Fruit fly (Drosophila melanogaster) whole organism, wandering third instar larva: ENCODE measurements around the gene Pgant2.

ENCODE experiments used
- Abd-B ChIP-seq: fragments of >200 bp; optimal IDR thresholded peaks from 2 replicates; lab custom pipeline; 2017; ENCODE audit warnings: missing biosample characterization, missing genetic modification characterization
- CG32264 ChIP-seq: fragments of 200-800 bp; sonication (Bioruptor generic); optimal IDR thresholded peaks from 2 replicates; lab custom pipeline; 2016; ENCODE audit warnings: missing biosample characterization, missing genetic modification characterization
- CG9705 ChIP-seq: fragments of 200-800 bp; sonication (Bioruptor generic); optimal IDR thresholded peaks from 2 replicates; lab custom pipeline; 2018; ENCODE audit warnings: missing biosample characterization, mild to moderate bottlenecking, missing genetic modification characterization
- CrebA ChIP-seq: fragments of 200-800 bp; sonication (Bioruptor generic); optimal IDR thresholded peaks from 2 replicates; lab custom pipeline; 2016; ENCODE audit warnings: missing biosample characterization, mild to moderate bottlenecking, missing genetic modification characterization, borderline replicate concordance
- Dfd ChIP-seq: fragments of >200 bp; optimal IDR thresholded peaks from 2 replicates; lab custom pipeline; 2017; ENCODE audit warnings: missing biosample characterization, missing genetic modification characterization
- GATAd ChIP-seq: sonication (Bioruptor generic); optimal IDR thresholded peaks from 2 replicates; lab custom pipeline; 2016; ENCODE audit warnings: missing biosample characterization, missing genetic modification characterization
- HLH106 ChIP-seq: fragments of 200-800 bp; optimal IDR thresholded peaks from 3 replicates; lab custom pipeline; 2019; ENCODE audit warnings: missing biosample characterization, mild to moderate bottlenecking, missing genetic modification characterization, moderate library complexity
- Hnf4 ChIP-seq: fragments of 200-800 bp; sonication (Bioruptor generic); optimal IDR thresholded peaks from 2 replicates; lab custom pipeline; 2016; ENCODE audit warnings: missing biosample characterization, mild to moderate bottlenecking, missing genetic modification characterization
- Hr78 ChIP-seq: fragments of >200 bp; optimal IDR thresholded peaks from 2 replicates; lab custom pipeline; 2017; ENCODE audit warnings: missing biosample characterization, missing genetic modification characterization
- Jra ChIP-seq: sonication (Bioruptor generic); optimal IDR thresholded peaks from 2 replicates; lab custom pipeline; 2016; ENCODE audit warnings: missing biosample characterization, missing genetic modification characterization
- Mio ChIP-seq: sonication (Bioruptor generic); optimal IDR thresholded peaks from 2 replicates; lab custom pipeline; 2016; ENCODE audit warnings: missing biosample characterization, missing genetic modification characterization
- Myc ChIP-seq: fragments of >200 bp; optimal IDR thresholded peaks from 2 replicates; lab custom pipeline; 2017
- N ChIP-seq: fragments of >200 bp; optimal IDR thresholded peaks from 2 replicates; lab custom pipeline; 2018; ENCODE audit warnings: missing biosample characterization, missing external identifiers, missing genetic modification characterization
- OdsH ChIP-seq: fragments of 200-800 bp; sonication (Bioruptor generic); optimal IDR thresholded peaks from 2 replicates; lab custom pipeline; 2016; ENCODE audit warnings: missing biosample characterization, mild to moderate bottlenecking, missing genetic modification characterization
- Rel ChIP-seq, 2 experiments: fragments of 200-800 bp; sonication (Bioruptor generic) in 1 of 2; optimal IDR thresholded peaks; 2 replicates in 1 of 2; 3 replicates in 1 of 2; lab custom pipeline; 2016 to 2019; ENCODE audit warnings: mild to moderate bottlenecking in 2 of 2, missing biosample characterization in 2 of 2, missing genetic modification characterization in 2 of 2, moderate library complexity in 1 of 2
- Sp1 ChIP-seq: fragments of 200-800 bp; sonication (Bioruptor generic); optimal IDR thresholded peaks from 3 replicates; lab custom pipeline; 2019; ENCODE audit warnings: missing biosample characterization, mild to moderate bottlenecking, missing genetic modification characterization, moderate library complexity
- Vsx2 ChIP-seq: fragments of 200-300, 225-300 bp; sonication (Bioruptor generic); optimal IDR thresholded peaks from 2 replicates; lab custom pipeline; 2018; ENCODE audit warnings: missing biosample characterization, missing genetic modification characterization; ENCODE audit not compliant: partially characterized antibody
- br ChIP-seq: fragments of 200-800 bp; sonication (Bioruptor generic); optimal IDR thresholded peaks from 2 replicates; lab custom pipeline; 2016; ENCODE audit warnings: missing biosample characterization, missing genetic modification characterization
- brk ChIP-seq: fragments of 200-800 bp; sonication (Bioruptor generic); optimal IDR thresholded peaks from 2 replicates; lab custom pipeline; 2016; ENCODE audit warnings: missing biosample characterization, mild to moderate bottlenecking, missing genetic modification characterization
- dmrt93B ChIP-seq: fragments of 200-800 bp; sonication (Bioruptor generic); optimal IDR thresholded peaks from 2 replicates; lab custom pipeline; 2018; ENCODE audit warnings: missing biosample characterization, mild to moderate bottlenecking, missing genetic modification characterization
- dsf ChIP-seq: sonication (Bioruptor generic); optimal IDR thresholded peaks from 2 replicates; lab custom pipeline; 2016; ENCODE audit warnings: missing biosample characterization, missing genetic modification characterization, borderline replicate concordance
- ey ChIP-seq: fragments of 200-800 bp; sonication (Bioruptor generic); optimal IDR thresholded peaks from 2 replicates; lab custom pipeline; 2016; ENCODE audit warnings: missing biosample characterization, missing genetic modification characterization
- foxo ChIP-seq, 2 experiments: fragments of 200-800 bp; sonication (Bioruptor generic); optimal IDR thresholded peaks; 2 replicates in 1 of 2; 3 replicates in 1 of 2; lab custom pipeline; 2016 to 2017; ENCODE audit warnings: missing biosample characterization in 2 of 2, missing genetic modification characterization in 2 of 2
- fru ChIP-seq: fragments of 200-800 bp; sonication (Bioruptor generic); optimal IDR thresholded peaks from 3 replicates; lab custom pipeline; 2016; ENCODE audit warnings: missing biosample characterization, mild to moderate bottlenecking, missing genetic modification characterization
- h ChIP-seq: fragments of 200-800 bp; sonication (Bioruptor generic); optimal IDR thresholded peaks from 3 replicates; lab custom pipeline; 2016; ENCODE audit warnings: missing biosample characterization, mild to moderate bottlenecking, missing genetic modification characterization
- jim ChIP-seq: fragments of 175-275, 200-325 bp; sonication (Bioruptor generic); optimal IDR thresholded peaks from 2 replicates; lab custom pipeline; 2016; ENCODE audit warnings: missing biosample characterization, mild to moderate bottlenecking, missing genetic modification characterization
- pan ChIP-seq: fragments of >200 bp; optimal IDR thresholded peaks from 2 replicates; lab custom pipeline; 2017
- psq ChIP-seq: fragments of 200-800 bp; sonication (Bioruptor generic); optimal IDR thresholded peaks from 3 replicates; lab custom pipeline; 2017; ENCODE audit warnings: missing biosample characterization, mild to moderate bottlenecking, missing genetic modification characterization, moderate library complexity
- rgr ChIP-seq: fragments of 200-800 bp; sonication (Bioruptor generic); optimal IDR thresholded peaks from 3 replicates; lab custom pipeline; 2016; ENCODE audit warnings: missing biosample characterization, mild to moderate bottlenecking, missing genetic modification characterization
- sage ChIP-seq: fragments of 200-800 bp; sonication (Bioruptor generic); optimal IDR thresholded peaks from 2 replicates; lab custom pipeline; 2016; ENCODE audit warnings: missing biosample characterization, mild to moderate bottlenecking, missing genetic modification characterization
- sv ChIP-seq: fragments of 200-800 bp; sonication (Bioruptor generic); optimal IDR thresholded peaks from 3 replicates; lab custom pipeline; 2016; ENCODE audit warnings: missing biosample characterization, missing genetic modification characterization

The Pgant2 gene

dm6 chr2L:3369083-3369653 is 57.4 kb downstream of the Pgant2 start:
- TF ChIP-seq jim (GFP tag; lab: Kevin White, UChicago) (no peak), dmrt93B (no peak), Rel (GFP tag; optimal IDR thresholded peaks at IDR 0.05; lab: Kevin White, UChicago) (no peak), Rel (tag; optimal IDR thresholded peaks at IDR 0.05; lab: Kevin White, UChicago) (peak; percentile 77), Hr78 (GFP tag; lab: Kevin White, UChicago) (no peak), CG32264 (no peak), fru (peak; percentile 12), h (GFP tag; lab: Kevin White, UChicago) (peak; percentile 50), GATAd (GFP tag; lab: Kevin White, UChicago) (no peak), Sp1 (peak; percentile 18)
- TF ChIP-seq, all 38 proteins: peak for 4

DNA sequence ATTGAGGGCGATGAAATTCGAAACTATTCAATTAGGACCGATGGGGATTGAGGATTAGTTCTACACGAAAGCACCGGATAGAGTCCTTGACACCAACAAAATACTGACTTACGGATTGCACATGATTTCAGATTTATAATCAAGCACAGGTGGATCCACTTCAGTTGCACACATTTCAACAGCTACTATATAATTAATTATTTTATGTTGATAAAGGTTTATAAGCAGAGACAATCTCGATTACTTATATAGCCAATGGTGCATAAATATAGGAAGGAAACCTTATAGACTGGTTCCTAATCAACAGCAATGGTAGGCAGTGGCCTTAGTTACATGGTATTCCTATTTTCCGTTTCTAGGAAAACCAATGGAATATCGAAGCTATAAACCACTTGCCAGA is 58.1 kb downstream of the Pgant2 start:
- no peak for TF ChIP-seq pan (lab: Kevin White, UChicago)
- TF ChIP-seq psq (GFP tag; lab: Kevin White, UChicago) = no peak
- no peak for TF ChIP-seq Rel (GFP tag; optimal IDR thresholded peaks at IDR 0.05; lab: Kevin White, UChicago)
- TF ChIP-seq Rel (tag; optimal IDR thresholded peaks at IDR 0.05; lab: Kevin White, UChicago) = no peak
- TF ChIP-seq sv (GFP tag; lab: Kevin White, UChicago) = no peak
- TF ChIP-seq h (GFP tag; lab: Kevin White, UChicago) = no peak
- no peak for TF ChIP-seq Hr78 (GFP tag; lab: Kevin White, UChicago)
- TF ChIP-seq Mio = no peak
- no peak for TF ChIP-seq HLH106
- no peak for TF ChIP-seq Vsx2 (GFP tag; lab: Kevin White, UChicago)
- no peak for TF ChIP-seq Myc (lab: Kevin White, UChicago)
- TF ChIP-seq OdsH (GFP tag; lab: Kevin White, UChicago) = no peak
- no peak for TF ChIP-seq GATAd (GFP tag; lab: Kevin White, UChicago)
- TF ChIP-seq N (GFP tag; lab: Kevin White, UChicago) = no peak
- TF ChIP-seq jim (GFP tag; lab: Kevin White, UChicago) = no peak
- TF ChIP-seq Abd-B = no peak

DNA sequence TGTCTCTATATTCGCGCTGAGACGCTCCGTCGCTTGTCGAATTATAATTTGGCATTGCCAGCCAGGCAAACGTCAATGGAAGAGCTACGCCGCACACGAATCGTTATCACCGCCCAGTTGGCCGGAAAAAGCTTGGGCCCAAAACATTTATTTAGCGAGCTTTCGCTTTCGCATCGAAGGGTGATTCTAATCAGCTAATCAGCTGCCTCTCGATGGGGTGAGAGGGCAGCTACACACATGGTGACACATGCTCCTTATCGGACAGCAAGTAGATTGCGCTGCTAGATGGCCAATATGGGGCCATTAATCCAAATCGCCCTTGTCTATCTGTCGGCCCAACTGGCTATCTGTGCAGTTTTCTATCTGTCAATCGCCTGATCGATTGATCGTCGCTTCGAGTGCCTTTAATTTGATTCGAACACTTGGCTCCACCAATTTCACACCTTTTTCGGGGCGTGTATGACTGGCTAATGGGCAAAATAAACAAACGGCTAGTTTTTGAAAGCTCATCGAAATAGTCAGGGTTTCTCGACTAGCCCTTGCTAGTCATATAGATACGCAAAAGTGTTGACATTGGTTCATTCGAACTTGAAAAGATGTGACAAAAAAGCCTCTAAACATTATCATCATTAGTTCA is 60.4 kb downstream of the Pgant2 start:
- TF ChIP-seq N (GFP tag; lab: Kevin White, UChicago) (no peak), dsf (GFP tag; lab: Kevin White, UChicago) (no peak), Rel (GFP tag; optimal IDR thresholded peaks at IDR 0.05; lab: Kevin White, UChicago) (no peak), Rel (tag; optimal IDR thresholded peaks at IDR 0.05; lab: Kevin White, UChicago) (peak; percentile 1), h (GFP tag; lab: Kevin White, UChicago) (peak; percentile 35), psq (GFP tag; lab: Kevin White, UChicago) (no peak)

- TF ChIP-seq CrebA (GFP tag; lab: Kevin White, UChicago) = no peak
- TF ChIP-seq h (GFP tag; lab: Kevin White, UChicago) = no peak
- no peak for TF ChIP-seq CG9705
- no peak for TF ChIP-seq sage (GFP tag; lab: Kevin White, UChicago)
- TF ChIP-seq Sp1 = no peak
- TF ChIP-seq ey = no peak
- TF ChIP-seq Abd-B = no peak
- no peak for TF ChIP-seq Dfd (GFP tag; lab: Kevin White, UChicago)
- no peak for TF ChIP-seq Rel (GFP tag; optimal IDR thresholded peaks at IDR 0.05; lab: Kevin White, UChicago)
- no peak for TF ChIP-seq Rel (tag; optimal IDR thresholded peaks at IDR 0.05; lab: Kevin White, UChicago)
- TF ChIP-seq Mio = no peak
- TF ChIP-seq dsf (GFP tag; lab: Kevin White, UChicago) = no peak
- TF ChIP-seq foxo (GFP tag; optimal IDR thresholded peaks at IDR 0.05; lab: Kevin White, UChicago) = no peak
- TF ChIP-seq Jra (GFP tag; lab: Kevin White, UChicago) = no peak
- TF ChIP-seq br = no peak
- TF ChIP-seq brk (GFP tag; lab: Kevin White, UChicago) = no peak
- no peak for TF ChIP-seq rgr (GFP tag; lab: Kevin White, UChicago)
- no peak for TF ChIP-seq Hr78 (GFP tag; lab: Kevin White, UChicago)
- TF ChIP-seq jim (GFP tag; lab: Kevin White, UChicago) = no peak
- TF ChIP-seq Hnf4 (GFP tag; lab: Kevin White, UChicago) = no peak
Observed at dm6 chr2L:3361821-3362220, 64.7 kb downstream of the Pgant2 start.
